Worm (Caenorhabditis elegans) whole organism, young adult: Measurements from ENCODE around the gene lin-42.

Experiments used
- B0019.2 ChIP-seq: fragments of 200-800 bp; sonication (Bioruptor generic); conservative IDR thresholded peaks from 2 replicates; pipeline ENCODE4 v1.3.6; 2022; ENCODE audit warnings: missing genetic modification reagents, missing genetic modification characterization, missing compliant biosample characterization
- F55B11.4 ChIP-seq: sonication (generic microtip); optimal IDR thresholded peaks from 2 replicates; lab custom pipeline; 2016; ENCODE audit warnings: missing compliant biosample characterization, missing genetic modification characterization, borderline replicate concordance; ENCODE audit not compliant: insufficient read depth
- cebp-2 ChIP-seq: fragments of 200-800 bp; sonication (Bioruptor generic); IDR thresholded peaks from 2 replicates; pipeline ENCODE4 v1.3.6; 2022; ENCODE audit warnings: missing genetic modification characterization, missing compliant biosample characterization
- lsl-1 ChIP-seq: fragments of 200-800 bp; sonication (Bioruptor generic); optimal IDR thresholded peaks from 2 replicates; lab custom pipeline; 2018; ENCODE audit warnings: mild to moderate bottlenecking, missing genetic modification characterization, moderate library complexity, missing compliant biosample characterization
- nhr-80 ChIP-seq: sonication (generic microtip); optimal IDR thresholded peaks from 2 replicates; lab custom pipeline; 2016; ENCODE audit warnings: missing genetic modification characterization, missing compliant biosample characterization
- sptf-2 ChIP-seq: fragments of 200-800 bp; sonication (Bioruptor generic); optimal IDR thresholded peaks from 2 replicates; lab custom pipeline; 2018; ENCODE audit warnings: mild to moderate bottlenecking, missing genetic modification characterization, missing compliant biosample characterization

DNA sequence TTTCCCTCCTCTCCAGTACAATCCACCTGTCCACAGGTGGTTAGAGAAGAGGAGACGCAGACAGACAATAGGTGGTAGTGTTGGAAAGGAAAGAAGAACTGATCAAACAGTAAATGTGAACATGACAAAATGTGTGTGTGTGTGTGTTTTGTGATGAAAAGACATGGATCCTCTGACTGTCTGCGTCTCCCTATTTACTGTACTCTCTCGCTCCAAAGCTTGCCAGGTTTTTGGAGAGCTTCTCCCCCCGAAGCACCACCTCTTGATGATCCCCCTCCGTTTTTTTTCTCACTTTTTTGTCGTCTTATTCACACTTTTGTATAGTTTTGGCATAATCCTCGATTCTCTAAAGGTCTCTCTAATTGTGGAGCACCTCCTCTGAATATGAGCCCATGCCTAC, 34.9 kb downstream of the lin-42 start:
- TF ChIP-seq cebp-2 (GFP tag; lab: Robert Waterston, UW) (no peak), F55B11.4 (tag; lab: Kevin White, UChicago) (no peak), sptf-2 (no peak), nhr-80 (tag; lab: Kevin White, UChicago) (no peak), B0019.2 (GFP tag; lab: Robert Waterston, UW) (no peak), lsl-1 (GFP tag; lab: Kevin White, UChicago) (no peak)
